Worm (Caenorhabditis elegans) whole organism, L2 larva: ENCODE measurements around the gene M7.8.
"Not testable (repeated sequence)": the region's sequence is repeated elsewhere in the genome, so short reads cannot be mapped to it uniquely, and the experiment has no call there.

Experiments used
- C34F6.9 ChIP-seq: fragments of 150-350 bp; optimal IDR thresholded peaks from 2 replicates; lab custom pipeline; 2014; ENCODE audit warnings: missing biosample characterization, missing genetic modification characterization
- F13H6.1 ChIP-seq: sonication (generic microtip); optimal IDR thresholded peaks from 2 replicates; lab custom pipeline; 2016; ENCODE audit warnings: missing genetic modification characterization, missing compliant biosample characterization
- R02D3.7 ChIP-seq: fragments of 150-350 bp; optimal IDR thresholded peaks from 2 replicates; lab custom pipeline; 2014; ENCODE audit warnings: missing biosample characterization, missing genetic modification characterization
- Y55F3AM.14 ChIP-seq: fragments of 200-800 bp; sonication (Bioruptor generic); optimal IDR thresholded peaks from 2 replicates; lab custom pipeline; 2018; ENCODE audit warnings: mild to moderate bottlenecking, missing genetic modification characterization, missing compliant biosample characterization
- ZK546.5 ChIP-seq: sonication (generic microtip); optimal IDR thresholded peaks from 2 replicates; lab custom pipeline; 2017; ENCODE audit warnings: missing biosample characterization, missing genetic modification characterization
- alr-1 ChIP-seq: fragments of 150-350 bp; optimal IDR thresholded peaks from 2 replicates; lab custom pipeline; 2014; ENCODE audit warnings: missing biosample characterization, missing genetic modification characterization
- ama-1 ChIP-seq: fragments of 150-350 bp; optimal IDR thresholded peaks from 2 replicates; lab custom pipeline; 2018; ENCODE audit warnings: inconsistent platforms
- ceh-16 ChIP-seq: fragments of 150-350 bp; optimal IDR thresholded peaks from 2 replicates; lab custom pipeline; 2014; ENCODE audit warnings: missing biosample characterization, missing genetic modification characterization
- ceh-82 ChIP-seq: fragments of 150-350 bp; optimal IDR thresholded peaks from 2 replicates; lab custom pipeline; 2014; ENCODE audit warnings: missing biosample characterization, missing genetic modification characterization
- crh-2 ChIP-seq: sonication (generic microtip); optimal IDR thresholded peaks from 2 replicates; lab custom pipeline; 2017; ENCODE audit warnings: missing biosample characterization, missing genetic modification characterization
- dmd-4 ChIP-seq: sonication (generic microtip); optimal IDR thresholded peaks from 2 replicates; lab custom pipeline; 2017; ENCODE audit warnings: missing biosample characterization, missing genetic modification characterization
- egl-27 ChIP-seq: sonication (generic microtip); optimal IDR thresholded peaks from 3 replicates; lab custom pipeline; 2017; ENCODE audit warnings: missing biosample characterization, missing genetic modification reagents, missing genetic modification characterization
- elt-1 ChIP-seq: fragments of 150-350 bp; optimal IDR thresholded peaks from 2 replicates; lab custom pipeline; 2014; ENCODE audit warnings: missing biosample characterization, missing genetic modification characterization
- fos-1 ChIP-seq: fragments of 150-350 bp; optimal IDR thresholded peaks from 2 replicates; lab custom pipeline; 2014; ENCODE audit warnings: missing biosample characterization, missing genetic modification characterization
- lin-11 ChIP-seq: fragments of 150-350 bp; sonication (generic microtip); optimal IDR thresholded peaks from 2 replicates; lab custom pipeline; 2014; ENCODE audit warnings: missing biosample characterization, missing genetic modification characterization, inconsistent platforms, mixed read lengths
- lin-13 ChIP-seq: fragments of 150-350 bp; optimal IDR thresholded peaks from 2 replicates; lab custom pipeline; 2014; ENCODE audit warnings: missing biosample characterization, missing genetic modification reagents, missing genetic modification characterization
- lin-39 ChIP-seq: fragments of 150-350 bp; optimal IDR thresholded peaks from 2 replicates; lab custom pipeline; 2014; ENCODE audit warnings: missing biosample characterization, missing genetic modification reagents, missing genetic modification characterization
- lsy-2 ChIP-seq, 2 experiments: fragments of 150-350 bp in 1 of 2; sonication (generic microtip) in 1 of 2; optimal IDR thresholded peaks; 2 replicates each; lab custom pipeline; 2014 to 2017; ENCODE audit warnings: missing biosample characterization in 2 of 2, missing genetic modification characterization in 2 of 2
- mab-5 ChIP-seq: fragments of 150-350 bp; optimal IDR thresholded peaks from 2 replicates; lab custom pipeline; 2014; ENCODE audit warnings: missing biosample characterization, missing genetic modification characterization
- mbf-1 ChIP-seq: sonication (generic microtip); optimal IDR thresholded peaks from 2 replicates; lab custom pipeline; 2017; ENCODE audit warnings: missing biosample characterization, missing genetic modification characterization
- mdl-1 ChIP-seq, 2 experiments: fragments of 150-350 bp in 1 of 2; sonication (generic microtip) in 1 of 2; optimal IDR thresholded peaks; 2 replicates each; lab custom pipeline; 2017; ENCODE audit warnings: missing biosample characterization in 2 of 2, missing genetic modification characterization in 2 of 2
- nhr-10 ChIP-seq: sonication (generic microtip); optimal IDR thresholded peaks from 2 replicates; lab custom pipeline; 2017; ENCODE audit warnings: missing biosample characterization, missing genetic modification characterization
- nhr-11 ChIP-seq: fragments of 150-350 bp; optimal IDR thresholded peaks from 2 replicates; lab custom pipeline; 2014; ENCODE audit warnings: missing biosample characterization, missing genetic modification characterization
- nhr-12 ChIP-seq: fragments of 150-350 bp; optimal IDR thresholded peaks from 2 replicates; lab custom pipeline; 2014; ENCODE audit warnings: missing biosample characterization, missing genetic modification characterization
- nhr-129 ChIP-seq: fragments of 150-350 bp; optimal IDR thresholded peaks from 2 replicates; lab custom pipeline; 2014; ENCODE audit warnings: missing biosample characterization, missing genetic modification characterization
- nhr-23 ChIP-seq: fragments of 150-350 bp; optimal IDR thresholded peaks from 2 replicates; lab custom pipeline; 2014; ENCODE audit warnings: missing biosample characterization, missing genetic modification reagents, missing genetic modification characterization
- nhr-237 ChIP-seq: fragments of 150-350 bp; optimal IDR thresholded peaks from 2 replicates; lab custom pipeline; 2014; ENCODE audit warnings: missing biosample characterization, missing genetic modification characterization
- nhr-25 ChIP-seq: fragments of 150-350 bp; sonication (generic microtip); optimal IDR thresholded peaks from 3 replicates; lab custom pipeline; 2014; ENCODE audit warnings: missing biosample characterization, missing genetic modification characterization
- nhr-6 ChIP-seq: fragments of 150-350 bp; optimal IDR thresholded peaks from 2 replicates; lab custom pipeline; 2014; ENCODE audit warnings: missing biosample characterization, missing genetic modification characterization
- nhr-77 ChIP-seq: fragments of 150-350 bp; optimal IDR thresholded peaks from 2 replicates; lab custom pipeline; 2014; ENCODE audit warnings: missing biosample characterization, missing genetic modification characterization
- peb-1 ChIP-seq: fragments of 150-350 bp; optimal IDR thresholded peaks from 2 replicates; lab custom pipeline; 2014; ENCODE audit warnings: missing biosample characterization, missing genetic modification characterization
- sem-4 ChIP-seq: fragments of 150-350 bp; optimal IDR thresholded peaks from 2 replicates; lab custom pipeline; 2014; ENCODE audit warnings: missing biosample characterization, missing genetic modification reagents, missing genetic modification characterization
- sma-9 ChIP-seq, 2 experiments: fragments of 150-350 bp in 1 of 2; sonication (generic microtip) in 1 of 2; optimal IDR thresholded peaks; 2 replicates each; lab custom pipeline; 2014 to 2016; ENCODE audit warnings: missing genetic modification characterization in 2 of 2, mild to moderate bottlenecking in 1 of 2, missing biosample characterization in 1 of 2, missing compliant biosample characterization in 1 of 2, missing genetic modification reagents in 1 of 2, moderate library complexity in 1 of 2
- snpc-4 ChIP-seq: fragments of 150-350 bp; optimal IDR thresholded peaks from 2 replicates; lab custom pipeline; 2014; ENCODE audit warnings: missing biosample characterization, missing genetic modification characterization
- unc-39 ChIP-seq: fragments of 150-350 bp; optimal IDR thresholded peaks from 2 replicates; lab custom pipeline; 2014; ENCODE audit warnings: missing biosample characterization, missing genetic modification characterization
- unc-55 ChIP-seq: fragments of 150-350 bp; sonication (generic microtip); optimal IDR thresholded peaks from 3 replicates; lab custom pipeline; 2014; ENCODE audit warnings: missing biosample characterization, missing genetic modification reagents, missing genetic modification characterization
- zag-1 ChIP-seq: fragments of 150-350 bp; optimal IDR thresholded peaks from 2 replicates; lab custom pipeline; 2014; ENCODE audit warnings: missing biosample characterization, missing genetic modification characterization
- ztf-1 ChIP-seq: fragments of 200-800 bp; sonication (Bioruptor generic); conservative IDR thresholded peaks from 2 replicates; pipeline ENCODE4 v1.3.6; 2022; ENCODE audit warnings: missing genetic modification characterization, missing compliant biosample characterization
- ztf-11 ChIP-seq: sonication (generic microtip); optimal IDR thresholded peaks from 2 replicates; lab custom pipeline; 2017; ENCODE audit warnings: missing biosample characterization, missing genetic modification characterization
- ztf-4 ChIP-seq: fragments of 150-350 bp; optimal IDR thresholded peaks from 2 replicates; lab custom pipeline; 2014; ENCODE audit warnings: missing biosample characterization, missing genetic modification characterization

The M7.8 gene

ce11 chrIV:11082789-11083235, 12.1 kb downstream of the M7.8 start (continued):
- TF ChIP-seq R02D3.7 (tag; lab: Kevin White, UChicago) (no peak), mdl-1 (tag; optimal IDR thresholded peaks at IDR 0.05; lab: Kevin White, UChicago) (peak; percentile 61 to 84), unc-39 (tag; lab: Kevin White, UChicago) (peak; percentile 27)

DNA sequence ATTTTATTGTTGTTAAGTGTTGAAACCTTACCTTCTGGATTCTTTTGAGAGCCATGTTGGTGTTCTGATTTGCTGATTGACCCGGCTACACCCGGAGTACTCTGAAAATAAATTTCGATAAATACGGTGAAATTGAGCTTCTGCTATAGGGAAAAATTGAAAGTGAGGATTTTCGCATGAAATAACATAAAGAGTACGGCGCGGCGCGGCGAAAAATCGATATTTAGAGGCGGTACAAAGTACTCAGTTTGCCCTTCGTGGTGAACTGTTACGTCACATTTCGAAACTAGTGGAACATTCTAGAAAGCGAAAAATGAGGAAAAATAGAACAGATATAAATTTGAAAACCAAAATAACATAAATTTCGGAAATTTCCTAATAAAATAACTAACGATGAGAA, 12.7 kb downstream of the M7.8 start, which contains the start of gene let-70:
Gene let-70, minus strand, starts transcription at position 101 of the 400 bp plus-strand sequence.
- TF ChIP-seq nhr-12 (tag; lab: Kevin White, UChicago) (no peak), nhr-129 (tag; lab: Kevin White, UChicago) (peak; percentile 12), lin-39 (tag; lab: Kevin White, UChicago) (no peak)

DNA sequence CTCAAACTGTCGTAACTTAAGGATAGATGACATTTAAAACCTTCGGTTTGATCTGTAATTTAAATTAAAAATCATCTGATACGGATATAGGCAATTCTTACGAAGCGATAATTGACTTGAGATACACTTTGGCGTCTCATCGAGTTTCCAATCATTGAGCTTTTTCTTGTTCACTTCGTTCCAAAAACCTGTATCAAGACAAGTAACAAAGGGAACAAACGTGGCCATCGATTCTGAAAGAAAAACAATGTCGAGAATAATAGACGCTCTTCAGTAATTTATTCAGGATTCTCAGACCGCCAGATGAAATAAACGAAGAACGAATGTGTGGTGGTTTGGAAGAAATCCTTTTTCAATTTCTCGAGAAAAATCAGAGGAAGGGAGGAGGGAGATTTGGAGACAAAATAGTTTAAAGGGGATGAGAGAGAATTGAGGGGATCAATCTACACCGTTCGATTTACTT, 14.0 kb downstream of the M7.8 start, which contains the start of gene atg-7:
Gene atg-7, minus strand, starts transcription at position 233 of the 463 bp plus-strand sequence.
- no peak for TF ChIP-seq peb-1 (tag; lab: Kevin White, UChicago)
- TF ChIP-seq ztf-4, result peak; percentile 41
- peak in 1 of 2 experiments; percentile 36 for TF ChIP-seq lsy-2 (tag; optimal IDR thresholded peaks at IDR 0.05; lab: Kevin White, UChicago)
- TF ChIP-seq lin-13 (GFP tag; lab: Kevin White, UChicago), result peak; percentile 20
- TF ChIP-seq lin-39 (tag; lab: Kevin White, UChicago), result no peak
- peak; percentile 21 for TF ChIP-seq Y55F3AM.14
- no peak for TF ChIP-seq nhr-12 (tag; lab: Kevin White, UChicago)
- no peak for TF ChIP-seq nhr-10 (tag; lab: Kevin White, UChicago)
- no peak for TF ChIP-seq nhr-77 (tag; lab: Kevin White, UChicago)
- peak; percentile 7 for TF ChIP-seq nhr-129 (tag; lab: Kevin White, UChicago)
- no peak for TF ChIP-seq mab-5 (tag; lab: Kevin White, UChicago)
- no peak for TF ChIP-seq nhr-11 (tag; lab: Kevin White, UChicago)
- TF ChIP-seq nhr-25 (tag; lab: Kevin White, UChicago), result peak; percentile 18
- no peak for TF ChIP-seq sem-4 (tag; lab: Kevin White, UChicago)
- TF ChIP-seq mbf-1, result no peak
- TF ChIP-seq ama-1 (lab: Kevin White, UChicago), result peak; percentile 64
- TF ChIP-seq fos-1 (tag; lab: Kevin White, UChicago), result no peak
- no peak for TF ChIP-seq alr-1 (tag; lab: Kevin White, UChicago)

ce11 chrIV:11078482-11078881, 16.4 kb downstream of the M7.8 start, which contains the start of gene Y5F2A.4:
Gene Y5F2A.4 (minus strand): TSS chrIV:11078582.
- TF ChIP-seq ztf-11 (tag; lab: Kevin White, UChicago), result no peak
- TF ChIP-seq ztf-1 (GFP tag; lab: Robert Waterston, UW), result no peak
- TF ChIP-seq Y55F3AM.14, result no peak
- no peak for TF ChIP-seq mdl-1 (tag; optimal IDR thresholded peaks at IDR 0.05; lab: Kevin White, UChicago)
- TF ChIP-seq nhr-12 (tag; lab: Kevin White, UChicago), result no peak

- TF ChIP-seq sma-9 (GFP tag; optimal IDR thresholded peaks at IDR 0.05; lab: Kevin White, UChicago), result not testable (repeated sequence)
- TF ChIP-seq sma-9 (tag; optimal IDR thresholded peaks at IDR 0.05; lab: Kevin White, UChicago) (peak; percentile 59), nhr-237 (tag; lab: Kevin White, UChicago) (peak; percentile 76)
These were observed 24.0 kb downstream of the M7.8 start for ce11 chrIV:11070895-11071294.

DNA sequence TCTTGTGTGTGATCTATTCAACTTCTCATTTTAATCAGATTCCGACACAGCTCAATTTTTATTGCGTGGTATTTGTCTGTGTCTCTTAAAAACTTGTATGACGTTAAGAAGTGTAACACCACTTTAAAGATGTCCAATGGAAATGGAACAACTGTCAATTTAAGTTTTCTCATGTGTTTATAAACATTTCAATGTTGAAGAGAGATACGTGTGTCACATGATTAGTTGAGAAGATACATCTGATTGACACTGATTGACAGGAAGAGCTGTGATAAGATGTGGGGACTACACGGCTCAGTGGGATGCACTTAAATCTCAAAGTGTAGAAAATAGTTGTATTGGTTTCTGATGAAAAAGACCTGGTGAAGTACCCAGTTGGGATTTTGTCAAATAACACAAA, 26.6 kb downstream of the M7.8 start:
- TF ChIP-seq mab-5 (tag; lab: Kevin White, UChicago), result peak; percentile 58
- TF ChIP-seq nhr-11 (tag; lab: Kevin White, UChicago), result no peak
- TF ChIP-seq elt-1 (tag; lab: Kevin White, UChicago), result no peak
- peak; percentile 67 for TF ChIP-seq nhr-6 (tag; lab: Kevin White, UChicago)
- no peak for TF ChIP-seq ztf-1 (GFP tag; lab: Robert Waterston, UW)
- TF ChIP-seq nhr-23 (tag; lab: Kevin White, UChicago), result no peak
- no peak for TF ChIP-seq ceh-82 (tag; lab: Kevin White, UChicago)
- no peak for TF ChIP-seq egl-27 (tag; lab: Kevin White, UChicago)
- TF ChIP-seq unc-55 (GFP tag; lab: Kevin White, UChicago), result no peak
- no peak for TF ChIP-seq crh-2
- TF ChIP-seq dmd-4 (tag; lab: Kevin White, UChicago), result no peak
- TF ChIP-seq ztf-4, result peak; percentile 62
- TF ChIP-seq zag-1 (tag; lab: Kevin White, UChicago), result no peak
- no peak for TF ChIP-seq mdl-1 (tag; optimal IDR thresholded peaks at IDR 0.05; lab: Kevin White, UChicago)
- no peak for TF ChIP-seq snpc-4 (tag; lab: Kevin White, UChicago)
- no peak for TF ChIP-seq ztf-11 (tag; lab: Kevin White, UChicago)
- no peak for TF ChIP-seq nhr-12 (tag; lab: Kevin White, UChicago)
- no peak for TF ChIP-seq R02D3.7 (tag; lab: Kevin White, UChicago)
- TF ChIP-seq F13H6.1, result peak; percentile 84
- peak; percentile 72 for TF ChIP-seq sma-9 (GFP tag; optimal IDR thresholded peaks at IDR 0.05; lab: Kevin White, UChicago)
- no peak for TF ChIP-seq sma-9 (tag; optimal IDR thresholded peaks at IDR 0.05; lab: Kevin White, UChicago)
- TF ChIP-seq ceh-16, result no peak
- no peak for TF ChIP-seq nhr-77 (tag; lab: Kevin White, UChicago)
- no peak for TF ChIP-seq ZK546.5 (tag; lab: Kevin White, UChicago)
- no peak for TF ChIP-seq alr-1 (tag; lab: Kevin White, UChicago)
- TF ChIP-seq C34F6.9 (tag; lab: Kevin White, UChicago), result peak; percentile 59
- TF ChIP-seq nhr-10 (tag; lab: Kevin White, UChicago), result no peak
- TF ChIP-seq lin-11 (tag; lab: Kevin White, UChicago), result no peak
- TF ChIP-seq peb-1 (tag; lab: Kevin White, UChicago), result no peak
- no peak for TF ChIP-seq lin-39 (tag; lab: Kevin White, UChicago)
- TF ChIP-seq nhr-129 (tag; lab: Kevin White, UChicago), result peak; percentile 87
